Fruit fly (Drosophila melanogaster) whole organism, embryonic: ENCODE measurements around the gene CNPYb.

ENCODE experiments used
- CG2199 ChIP-seq: fragments of 200-800 bp; sonication (Bioruptor generic); IDR thresholded peaks from 3 replicates; pipeline ENCODE4 v1.3.6; 2022; ENCODE audit warnings: missing biosample characterization, missing genetic modification characterization
- CG34422 ChIP-seq: fragments of 200-800 bp; sonication (Bioruptor generic); IDR thresholded peaks from 3 replicates; pipeline ENCODE4 v1.3.6; 2022; ENCODE audit warnings: missing biosample characterization, missing genetic modification characterization
- CG5245 ChIP-seq: fragments of 200-800 bp; sonication (Bioruptor generic); optimal IDR thresholded peaks from 3 replicates; lab custom pipeline; 2016; ENCODE audit warnings: missing biosample characterization, missing genetic modification characterization
- CG5953 ChIP-seq: fragments of 200-800 bp; sonication (Bioruptor generic); IDR thresholded peaks from 2 replicates; pipeline ENCODE4 v1.3.6; 2022; ENCODE audit warnings: missing biosample characterization, missing genetic modification characterization
- HLH54F ChIP-seq: fragments of 200-800 bp; sonication (Bioruptor generic); optimal IDR thresholded peaks from 3 replicates; lab custom pipeline; 2016; ENCODE audit warnings: missing biosample characterization, missing genetic modification characterization
- Nf-YB ChIP-seq: fragments of 200-800 bp; sonication (Bioruptor generic); optimal IDR thresholded peaks from 3 replicates; lab custom pipeline; 2019; ENCODE audit warnings: missing biosample characterization, mild to moderate bottlenecking, missing genetic modification characterization, moderate library complexity
- disco-r ChIP-seq: fragments of 200-800 bp; sonication (Bioruptor generic); optimal IDR thresholded peaks from 2 replicates; lab custom pipeline; 2016; ENCODE audit warnings: missing biosample characterization, missing genetic modification characterization
- fd3F ChIP-seq: fragments of 200-800 bp; sonication (Bioruptor generic); optimal IDR thresholded peaks from 2 replicates; lab custom pipeline; 2018; ENCODE audit warnings: missing biosample characterization, mild to moderate bottlenecking, missing genetic modification characterization, moderate library complexity
- ham ChIP-seq: fragments of 200-800 bp; sonication (Bioruptor generic); IDR thresholded peaks from 2 replicates; pipeline ENCODE4 v1.3.6; 2022; ENCODE audit warnings: missing biosample characterization, missing genetic modification characterization
- hb ChIP-seq: fragments of 200-800 bp; sonication (Bioruptor generic); IDR thresholded peaks from 3 replicates; pipeline ENCODE4 v1.3.6; 2022; ENCODE audit warnings: missing biosample characterization, missing genetic modification characterization; ENCODE audit not compliant: partially characterized antibody
- org-1 ChIP-seq: fragments of 200-800 bp; sonication (Bioruptor generic); optimal IDR thresholded peaks from 2 replicates; lab custom pipeline; 2017; ENCODE audit warnings: missing biosample characterization, missing genetic modification characterization
- repo ChIP-seq: fragments of 200-800 bp; sonication (Bioruptor generic); optimal IDR thresholded peaks from 2 replicates; lab custom pipeline; 2016; ENCODE audit warnings: missing biosample characterization, missing genetic modification characterization
- z ChIP-seq: fragments of 200-800 bp; sonication (Bioruptor generic); IDR thresholded peaks from 3 replicates; pipeline ENCODE4 v1.3.6; 2022; ENCODE audit warnings: missing biosample characterization, missing genetic modification characterization

DNA sequence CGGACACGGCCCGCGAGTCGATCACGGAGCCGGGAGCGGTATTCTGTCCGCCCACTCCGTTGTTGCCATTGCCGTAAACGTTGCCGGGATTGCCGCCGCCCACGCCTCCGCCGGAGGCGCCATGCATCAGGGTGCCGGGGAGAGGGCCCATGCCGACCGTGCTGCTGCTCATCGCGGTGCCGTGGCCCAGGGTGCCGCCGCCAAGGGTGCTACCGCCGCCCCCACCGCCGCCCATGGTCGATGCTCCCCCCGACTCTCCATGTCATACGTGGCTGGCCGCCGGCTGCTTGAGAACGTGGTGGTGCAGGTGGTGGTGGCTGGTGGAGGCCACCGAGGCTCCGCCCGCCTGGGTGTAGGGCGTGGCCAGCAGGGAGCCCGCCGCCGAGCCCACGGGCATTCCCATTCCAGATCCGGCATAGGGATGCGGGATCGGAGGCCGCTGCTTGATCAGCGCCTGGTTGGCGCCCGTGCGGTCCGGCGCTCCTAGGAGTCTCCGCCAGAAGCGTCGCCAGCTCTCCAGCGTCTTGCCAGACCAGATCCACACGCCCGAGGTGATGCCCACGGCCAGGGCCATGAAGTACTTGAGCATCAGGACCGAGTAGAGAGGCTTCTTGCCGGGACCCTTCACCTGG, 48.0 kb upstream of the CNPYb start:
- TF ChIP-seq CG34422 (GFP tag; lab: Robert Waterston, UW): no peak
- TF ChIP-seq Nf-YB: no peak
- no peak for TF ChIP-seq CG5245 (GFP tag; lab: Kevin White, UChicago)
- TF ChIP-seq ham (GFP tag; lab: Robert Waterston, UW): no peak
- TF ChIP-seq CG2199 (GFP tag; lab: Robert Waterston, UW): no peak
- TF ChIP-seq disco-r: no peak
- no peak for TF ChIP-seq fd3F
- no peak for TF ChIP-seq repo (GFP tag; lab: Kevin White, UChicago)
- no peak for TF ChIP-seq z (GFP tag; lab: Robert Waterston, UW)
- TF ChIP-seq HLH54F (GFP tag; lab: Kevin White, UChicago): no peak
- no peak for TF ChIP-seq hb (GFP tag; lab: Robert Waterston, UW)
- TF ChIP-seq CG5953: no peak
- no peak for TF ChIP-seq org-1
